Worm (Caenorhabditis elegans): ENCODE data around the gene F35H10.10.

Gene F35H10.10

ce11 chrIV:8287287-8287686 is 25.5 kb downstream of the F35H10.10 start:
- no peak for TF ChIP-seq ttx-3 (tag; optimal IDR thresholded peaks at IDR 0.05)
- no peak for TF ChIP-seq ceh-45 (GFP tag; IDR thresholded peaks at IDR 0.05)
- TF ChIP-seq dve-1 (tag; optimal IDR thresholded peaks at IDR 0.05), result no peak
- TF ChIP-seq T23F11.4 (GFP tag; optimal IDR thresholded peaks at IDR 0.05), result no peak
- TF ChIP-seq hlh-15 (tag; optimal IDR thresholded peaks at IDR 0.05), result no peak
- no peak for TF ChIP-seq ceh-22 (tag; optimal IDR thresholded peaks at IDR 0.05)
- TF ChIP-seq unc-55 (GFP tag; optimal IDR thresholded peaks at IDR 0.05), result no peak
- TF ChIP-seq odd-2 (tag; optimal IDR thresholded peaks at IDR 0.05), result no peak
- TF ChIP-seq unc-42 (tag; optimal IDR thresholded peaks at IDR 0.05), result no peak
- TF ChIP-seq ets-4 (tag; optimal IDR thresholded peaks at IDR 0.05), result no peak
- no peak for TF ChIP-seq hlh-13 (GFP tag; optimal IDR thresholded peaks at IDR 0.05)
- no peak for TF ChIP-seq tbx-7 (tag; optimal IDR thresholded peaks at IDR 0.05)
- TF ChIP-seq sox-2 (GFP tag; IDR thresholded peaks at IDR 0.05), result no peak

ce11 chrIV:8286352-8286751 is 26.4 kb downstream of the F35H10.10 start, which contains the start of gene K07H8.9:
Gene K07H8.9, minus strand, starts transcription at chrIV:8286476.
- TF ChIP-seq sox-4 (tag; optimal IDR thresholded peaks at IDR 0.05), result no peak

ce11 chrIV:8283214-8283613 is 29.5 kb downstream of the F35H10.10 start:
- TF ChIP-seq unc-42 (tag; optimal IDR thresholded peaks at IDR 0.05) (no peak), sox-4 (tag; optimal IDR thresholded peaks at IDR 0.05) (no peak), hlh-13 (GFP tag; optimal IDR thresholded peaks at IDR 0.05) (no peak), elt-4 (tag; optimal IDR thresholded peaks at IDR 0.05) (no peak)

DNA sequence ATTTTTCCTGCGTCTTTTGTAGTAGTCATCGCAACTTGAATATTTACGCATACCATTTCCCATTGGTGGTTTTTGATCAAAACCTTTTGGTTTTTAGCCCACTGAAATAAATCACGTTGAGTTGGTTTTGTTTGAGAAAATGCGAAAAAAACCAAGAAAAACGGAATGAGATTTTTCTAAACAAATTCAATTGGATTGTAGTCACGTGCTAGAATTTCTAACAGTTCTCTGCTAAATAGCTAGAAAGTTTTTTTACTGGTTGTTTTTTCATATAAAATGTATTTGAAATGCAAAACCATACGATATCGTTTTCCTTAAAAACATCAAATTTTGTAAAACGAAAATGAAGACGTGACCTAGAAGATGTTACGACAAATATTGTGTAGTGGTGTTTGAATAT is 36.1 kb downstream of the F35H10.10 start, which contains the start of gene K07H8.12:
K07H8.12 (minus strand) TSS at position 101 of the 400 bp plus-strand sequence.
- TF ChIP-seq mec-3 (tag; optimal IDR thresholded peaks at IDR 0.05; ENCODE audit: borderline replicate concordance), result no peak
- no peak for TF ChIP-seq ref-2 (tag; optimal IDR thresholded peaks at IDR 0.05)
- no peak for TF ChIP-seq ceh-34 (tag; optimal IDR thresholded peaks at IDR 0.05)
- TF ChIP-seq unc-42 (tag; optimal IDR thresholded peaks at IDR 0.05), result no peak
- TF ChIP-seq ceh-30 (tag; optimal IDR thresholded peaks at IDR 0.05), result no peak
- TF ChIP-seq tbx-2 (tag; optimal IDR thresholded peaks at IDR 0.05), result no peak
- no peak for TF ChIP-seq ceh-6 (GFP tag; optimal IDR thresholded peaks at IDR 0.05)
- TF ChIP-seq K09A11.1 (tag; optimal IDR thresholded peaks at IDR 0.05; ENCODE audit: insufficient read depth), result no peak
- no peak for TF ChIP-seq madf-2 (tag; optimal IDR thresholded peaks at IDR 0.05)
- TF ChIP-seq K02D7.2 (tag; optimal IDR thresholded peaks at IDR 0.05), result no peak
- TF ChIP-seq dmd-4 (tag; optimal IDR thresholded peaks at IDR 0.05; ENCODE audit: borderline replicate concordance), result no peak
- TF ChIP-seq elt-4 (tag; optimal IDR thresholded peaks at IDR 0.05), result no peak
- no peak for TF ChIP-seq rnt-1 (tag; optimal IDR thresholded peaks at IDR 0.05)
- TF ChIP-seq ceh-2 (tag; optimal IDR thresholded peaks at IDR 0.05), result no peak
- no peak for TF ChIP-seq F13H6.1 (tag; optimal IDR thresholded peaks at IDR 0.05)
- no peak for TF ChIP-seq hlh-30 (tag; optimal IDR thresholded peaks at IDR 0.05; ENCODE audit: insufficient read depth)

DNA sequence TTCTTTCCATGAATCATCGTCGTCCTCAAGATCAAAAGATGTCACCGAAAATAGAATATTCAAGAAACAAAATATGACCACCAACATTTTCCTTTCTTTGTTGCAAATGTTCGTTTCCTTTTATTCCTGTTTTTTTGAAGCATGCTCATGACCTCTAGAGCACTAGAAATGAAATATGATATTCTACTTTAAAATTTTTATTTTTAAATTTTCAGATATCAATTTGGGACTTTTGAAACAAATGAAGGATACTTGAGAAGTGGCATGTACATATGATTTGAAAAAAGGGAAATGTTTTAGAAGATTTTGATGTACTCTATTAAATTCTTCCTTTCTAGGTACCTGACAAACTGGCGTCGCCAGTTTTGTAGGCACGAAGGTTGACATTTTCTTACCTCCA is 37.5 kb downstream of the F35H10.10 start, which contains the start of gene K07H8.11:
K07H8.11 (minus strand) TSS at position 101 of the 400 bp plus-strand sequence.
- no peak for TF ChIP-seq pha-4 (tag; optimal IDR thresholded peaks at IDR 0.05)
- TF ChIP-seq T23F11.4 (GFP tag; optimal IDR thresholded peaks at IDR 0.05), result no peak
- no peak for TF ChIP-seq odd-2 (tag; optimal IDR thresholded peaks at IDR 0.05)
- TF ChIP-seq ahr-1 (tag; optimal IDR thresholded peaks at IDR 0.05), result no peak

DNA sequence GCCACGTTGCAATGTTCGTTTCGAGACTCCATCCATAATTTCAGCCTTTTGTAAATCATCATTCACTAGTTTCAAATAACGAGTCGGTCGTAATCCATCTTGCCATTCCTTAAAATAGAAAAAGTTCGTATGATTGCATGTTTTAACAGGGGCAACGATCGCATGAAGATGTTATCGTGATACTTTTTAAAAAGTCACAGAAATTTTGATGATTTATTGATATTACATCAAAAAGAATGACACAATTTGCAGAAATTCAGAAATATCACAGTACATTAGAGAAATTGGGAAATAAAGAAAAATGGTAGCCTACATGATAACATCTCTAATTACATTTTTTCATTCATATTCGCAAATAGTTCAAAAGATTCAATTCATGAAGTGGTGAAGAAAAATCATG is 39.4 kb downstream of the F35H10.10 start:
- TF ChIP-seq nfya-1 (tag; optimal IDR thresholded peaks at IDR 0.05) (no peak), ets-4 (tag; optimal IDR thresholded peaks at IDR 0.05) (no peak), ref-2 (tag; optimal IDR thresholded peaks at IDR 0.05) (no peak), tbx-2 (tag; optimal IDR thresholded peaks at IDR 0.05) (no peak), hlh-13 (GFP tag; optimal IDR thresholded peaks at IDR 0.05) (no peak), K02D7.2 (tag; optimal IDR thresholded peaks at IDR 0.05) (no peak), Y22D7AL.16 (tag; optimal IDR thresholded peaks at IDR 0.05) (no peak), ceh-14 (tag; optimal IDR thresholded peaks at IDR 0.05) (no peak), tbx-7 (tag; optimal IDR thresholded peaks at IDR 0.05) (no peak), ama-1 (optimal IDR thresholded peaks at IDR 0.05) (no peak), C08G9.2 (tag; optimal IDR thresholded peaks at IDR 0.05) (no peak), unc-55 (GFP tag; optimal IDR thresholded peaks at IDR 0.05) (no peak), dmd-4 (tag; optimal IDR thresholded peaks at IDR 0.05; ENCODE audit: borderline replicate concordance) (no peak), ceh-6 (GFP tag; optimal IDR thresholded peaks at IDR 0.05) (no peak), hlh-15 (tag; optimal IDR thresholded peaks at IDR 0.05) (no peak)

Data from whole organism, late embryonic.